Worm (Caenorhabditis elegans) whole organism, mixed stage, embryonic: Measurements from ENCODE around the gene lsd-1.

Experiments
- M03D4.4 ChIP-seq: sonication (generic microtip); optimal IDR thresholded peaks from 2 replicates; lab custom pipeline; 2017; ENCODE audit warnings: mild to moderate bottlenecking, missing genetic modification characterization, missing compliant biosample characterization
- bed-3 ChIP-seq: fragments of 200-800 bp; sonication (Bioruptor generic); optimal IDR thresholded peaks from 3 replicates; lab custom pipeline; 2018; ENCODE audit warnings: mild to moderate bottlenecking, missing genetic modification characterization, moderate library complexity, missing compliant biosample characterization
- blmp-1 ChIP-seq: fragments of 150-350 bp; optimal IDR thresholded peaks from 2 replicates; lab custom pipeline; 2014; ENCODE audit warnings: missing biosample characterization, missing genetic modification characterization
- ceh-39 ChIP-seq: fragments of 150-350 bp; optimal IDR thresholded peaks from 2 replicates; lab custom pipeline; 2014; ENCODE audit warnings: missing biosample characterization, missing genetic modification characterization
- ceh-43 ChIP-seq: fragments of 200-800 bp; sonication (Bioruptor generic); optimal IDR thresholded peaks from 2 replicates; lab custom pipeline; 2018; ENCODE audit warnings: mild to moderate bottlenecking, missing genetic modification characterization, moderate library complexity, missing compliant biosample characterization
- ces-1 ChIP-seq: fragments of 150-350 bp; optimal IDR thresholded peaks from 2 replicates; lab custom pipeline; 2014; ENCODE audit warnings: missing biosample characterization, missing genetic modification reagents, missing genetic modification characterization
- cnd-1 ChIP-seq: fragments of 200-800 bp; sonication (Bioruptor generic); optimal IDR thresholded peaks from 2 replicates; lab custom pipeline; 2018; ENCODE audit warnings: mild to moderate bottlenecking, missing genetic modification characterization, missing compliant biosample characterization
- drap-1 ChIP-seq: fragments of 200-800 bp; sonication (Bioruptor generic); optimal IDR thresholded peaks from 3 replicates; lab custom pipeline; 2018; ENCODE audit warnings: mild to moderate bottlenecking, missing genetic modification characterization, missing compliant biosample characterization
- elt-1 ChIP-seq: sonication (generic microtip); optimal IDR thresholded peaks from 2 replicates; lab custom pipeline; 2017; ENCODE audit warnings: missing genetic modification characterization, mild to moderate bottlenecking, missing compliant biosample characterization, antibody characterized with exemption, moderate library complexity, borderline replicate concordance; ENCODE audit not compliant: insufficient read depth
- elt-3 ChIP-seq: fragments of 150-350 bp; optimal IDR thresholded peaks from 2 replicates; lab custom pipeline; 2014; ENCODE audit warnings: missing biosample characterization, missing genetic modification characterization
- flh-1 ChIP-seq: fragments of 200-800 bp; sonication (Bioruptor generic); optimal IDR thresholded peaks from 2 replicates; lab custom pipeline; 2018; ENCODE audit warnings: mild to moderate bottlenecking, missing genetic modification characterization, moderate library complexity, missing compliant biosample characterization
- ham-2 ChIP-seq: fragments of 200-800 bp; sonication (Bioruptor generic); optimal IDR thresholded peaks from 2 replicates; lab custom pipeline; 2018; ENCODE audit warnings: mild to moderate bottlenecking, missing genetic modification characterization, missing compliant biosample characterization
- hlh-1 ChIP-seq: fragments of 150-350 bp; optimal IDR thresholded peaks from 2 replicates; lab custom pipeline; 2014; ENCODE audit warnings: missing biosample characterization, missing genetic modification reagents, missing genetic modification characterization
- lin-13 ChIP-seq: fragments of 150-350 bp; optimal IDR thresholded peaks from 2 replicates; lab custom pipeline; 2014; ENCODE audit warnings: missing biosample characterization, missing genetic modification characterization
- lin-32 ChIP-seq: fragments of 200-800 bp; sonication (Bioruptor generic); optimal IDR thresholded peaks from 2 replicates; lab custom pipeline; 2018; ENCODE audit warnings: mild to moderate bottlenecking, missing genetic modification characterization, missing compliant biosample characterization
- lsy-2 ChIP-seq: fragments of 150-350 bp; optimal IDR thresholded peaks from 2 replicates; lab custom pipeline; 2014; ENCODE audit warnings: missing biosample characterization, missing genetic modification characterization
- mep-1 ChIP-seq: fragments of 150-350 bp; optimal IDR thresholded peaks from 2 replicates; lab custom pipeline; 2017; ENCODE audit warnings: missing biosample characterization, missing genetic modification reagents, missing genetic modification characterization, inconsistent platforms
- mls-2 ChIP-seq: sonication (generic microtip); optimal IDR thresholded peaks from 2 replicates; lab custom pipeline; 2016; ENCODE audit warnings: mild to moderate bottlenecking, missing genetic modification characterization, moderate library complexity, missing compliant biosample characterization
- nhr-2 ChIP-seq: fragments of 150-350 bp; optimal IDR thresholded peaks from 2 replicates; lab custom pipeline; 2014; ENCODE audit warnings: missing biosample characterization, missing genetic modification characterization
- nhr-237 ChIP-seq: fragments of 150-350 bp; optimal IDR thresholded peaks from 2 replicates; lab custom pipeline; 2014; ENCODE audit warnings: missing biosample characterization, missing genetic modification characterization
- nhr-28 ChIP-seq: fragments of 150-350 bp; optimal IDR thresholded peaks from 2 replicates; lab custom pipeline; 2014; ENCODE audit warnings: missing biosample characterization, missing genetic modification characterization
- nhr-76 ChIP-seq: sonication (generic microtip); optimal IDR thresholded peaks from 2 replicates; lab custom pipeline; 2017; ENCODE audit warnings: missing biosample characterization, missing genetic modification characterization
- pha-4 ChIP-seq: fragments of 150-350 bp; optimal IDR thresholded peaks from 2 replicates; lab custom pipeline; 2018; ENCODE audit warnings: missing biosample characterization, missing genetic modification reagents, missing genetic modification characterization
- sem-2 ChIP-seq: fragments of 200-800 bp; sonication (Bioruptor generic); optimal IDR thresholded peaks from 2 replicates; lab custom pipeline; 2018; ENCODE audit warnings: mild to moderate bottlenecking, missing genetic modification characterization, missing compliant biosample characterization
- snpc-4 ChIP-seq: fragments of 150-350 bp; optimal IDR thresholded peaks from 2 replicates; lab custom pipeline; 2014; ENCODE audit warnings: missing biosample characterization, missing genetic modification characterization
- sptf-1 ChIP-seq: sonication (generic microtip); optimal IDR thresholded peaks from 2 replicates; lab custom pipeline; 2017; ENCODE audit warnings: mild to moderate bottlenecking, missing genetic modification characterization, moderate library complexity, missing compliant biosample characterization
- tbx-8 ChIP-seq: fragments of 200-800 bp; sonication (Bioruptor generic); optimal IDR thresholded peaks from 2 replicates; lab custom pipeline; 2018; ENCODE audit warnings: mild to moderate bottlenecking, missing genetic modification characterization, moderate library complexity, missing compliant biosample characterization
- unc-120 ChIP-seq: sonication (generic microtip); optimal IDR thresholded peaks from 2 replicates; lab custom pipeline; 2017; ENCODE audit warnings: missing genetic modification characterization, missing compliant biosample characterization; ENCODE audit not compliant: poor library complexity, severe bottlenecking
- unc-39 ChIP-seq: fragments of 150-350 bp; optimal IDR thresholded peaks from 2 replicates; lab custom pipeline; 2014; ENCODE audit warnings: missing biosample characterization, missing genetic modification characterization
- unc-62 ChIP-seq: fragments of 150-350 bp; optimal IDR thresholded peaks from 2 replicates; lab custom pipeline; 2014; ENCODE audit warnings: missing biosample characterization, missing genetic modification reagents, missing genetic modification characterization
- zip-8 ChIP-seq: fragments of 150-350 bp; optimal IDR thresholded peaks from 2 replicates; lab custom pipeline; 2014; ENCODE audit warnings: missing biosample characterization, missing genetic modification characterization
- ztf-11 ChIP-seq: fragments of 150-350 bp; optimal IDR thresholded peaks from 2 replicates; lab custom pipeline; 2014; ENCODE audit warnings: missing biosample characterization, missing genetic modification characterization

lsd-1 gene

ce11 chrX:11974629-11975085 is 26.0 kb downstream of the lsd-1 start, which contains the start of gene set-6:
set-6 (minus strand) TSS chrX:11974679.
- no peak for TF ChIP-seq hlh-1 (tag; lab: Kevin White, UChicago)
- peak; percentile 13 for TF ChIP-seq nhr-237 (tag; lab: Kevin White, UChicago)
- peak; percentile 85 for TF ChIP-seq ces-1 (GFP tag; lab: Kevin White, UChicago)

ce11 chrX:11982065-11982464 is 33.4 kb downstream of the lsd-1 start, which contains the start of gene nhr-167:
nhr-167 (minus strand) TSS chrX:11982085.
- TF ChIP-seq ham-2 (GFP tag; lab: Kevin White, UChicago) (no peak), lin-13 (tag; lab: Kevin White, UChicago) (no peak), ceh-43 (GFP tag; lab: Kevin White, UChicago) (no peak), unc-120 (no peak), elt-3 (tag; lab: Kevin White, UChicago) (no peak), lin-32 (GFP tag; lab: Kevin White, UChicago) (no peak), flh-1 (GFP tag; lab: Kevin White, UChicago) (no peak), unc-62 (GFP tag; lab: Kevin White, UChicago) (no peak)

- TF ChIP-seq ztf-11 (tag; lab: Kevin White, UChicago) (no peak), unc-62 (GFP tag; lab: Kevin White, UChicago) (no peak), lsy-2 (tag; lab: Kevin White, UChicago) (no peak), snpc-4 (tag; lab: Kevin White, UChicago) (no peak), blmp-1 (no peak), drap-1 (GFP tag; lab: Kevin White, UChicago) (no peak), bed-3 (GFP tag; lab: Kevin White, UChicago) (no peak), flh-1 (GFP tag; lab: Kevin White, UChicago) (no peak), elt-3 (tag; lab: Kevin White, UChicago) (no peak), lin-32 (GFP tag; lab: Kevin White, UChicago) (no peak), sptf-1 (tag; lab: Kevin White, UChicago) (no peak), nhr-28 (tag; lab: Kevin White, UChicago) (no peak), elt-1 (tag; lab: Kevin White, UChicago) (no peak), mls-2 (tag; lab: Kevin White, UChicago) (no peak), unc-120 (no peak), ceh-39 (no peak), nhr-76 (tag; lab: Kevin White, UChicago) (no peak)
These were observed 35.0 kb downstream of the lsd-1 start, which contains the start of gene C49F5.3 for ce11 chrX:11983576-11984061. C49F5.3 (minus strand) TSS chrX:11983626.

- no peak for TF ChIP-seq mep-1 (tag; lab: Kevin White, UChicago)
- TF ChIP-seq blmp-1 = no peak
- TF ChIP-seq nhr-2 (tag; lab: Kevin White, UChicago) = no peak
- TF ChIP-seq M03D4.4 = no peak
- TF ChIP-seq zip-8 (tag; lab: Kevin White, UChicago) = no peak
- TF ChIP-seq tbx-8 (GFP tag; lab: Kevin White, UChicago) = no peak
- TF ChIP-seq ztf-11 (tag; lab: Kevin White, UChicago) = no peak
- TF ChIP-seq unc-39 (tag; lab: Kevin White, UChicago) = no peak
These were observed 37.2 kb downstream of the lsd-1 start, which contains the start of gene C49F5.5 for ce11 chrX:11985887-11986286. C49F5.5 (plus strand) TSS chrX:11986187.

- TF ChIP-seq ceh-43 (GFP tag; lab: Kevin White, UChicago) (no peak), tbx-8 (GFP tag; lab: Kevin White, UChicago) (no peak), sem-2 (GFP tag; lab: Kevin White, UChicago) (no peak), M03D4.4 (no peak), unc-62 (GFP tag; lab: Kevin White, UChicago) (no peak), elt-1 (tag; lab: Kevin White, UChicago) (no peak), cnd-1 (tag; lab: Kevin White, UChicago) (no peak), mep-1 (tag; lab: Kevin White, UChicago) (no peak), nhr-237 (tag; lab: Kevin White, UChicago) (no peak), drap-1 (GFP tag; lab: Kevin White, UChicago) (no peak), mls-2 (tag; lab: Kevin White, UChicago) (no peak), bed-3 (GFP tag; lab: Kevin White, UChicago) (no peak), nhr-2 (tag; lab: Kevin White, UChicago) (no peak), ces-1 (GFP tag; lab: Kevin White, UChicago) (no peak), flh-1 (GFP tag; lab: Kevin White, UChicago) (no peak), pha-4 (tag; lab: Kevin White, UChicago) (no peak), unc-39 (tag; lab: Kevin White, UChicago) (no peak)
These were observed 39.3 kb downstream of the lsd-1 start, which contains the start of gene C49F5.6 for ce11 chrX:11987900-11988364. C49F5.6 (plus strand) TSS chrX:11988314.
